Worm (Caenorhabditis elegans): ENCODE measurements around the gene mma-1.
A peak's percentile ranks its signal among the peaks of the same experiment; 100 is the strongest.

Gene mma-1

DNA sequence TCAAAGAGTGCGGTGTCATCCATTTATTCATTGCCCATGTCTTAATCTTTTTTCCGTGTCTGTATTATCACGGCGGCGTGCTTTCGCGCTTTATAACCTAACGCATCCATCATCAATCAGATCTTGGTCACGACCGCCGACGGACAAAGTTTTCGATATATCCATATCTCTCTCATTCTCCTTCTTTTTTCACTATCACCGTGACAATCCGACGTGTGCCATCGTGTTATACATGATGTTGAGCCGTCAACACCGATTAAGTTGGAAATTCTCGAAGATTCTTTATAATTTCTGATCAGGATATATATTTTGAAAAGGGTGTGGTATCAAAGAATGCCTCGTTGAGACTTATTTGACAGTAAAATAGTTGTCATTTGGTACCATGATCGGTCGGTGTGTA lies 39.2 kb downstream of the mma-1 start (continued):
- TF ChIP-seq nhr-10 (tag; optimal IDR thresholded peaks at IDR 0.05), result no peak
- no peak for TF ChIP-seq lir-3 (tag; optimal IDR thresholded peaks at IDR 0.05)
- no peak for TF ChIP-seq nhr-42 (GFP tag; IDR thresholded peaks at IDR 0.05)
- TF ChIP-seq set-16 (GFP tag; IDR thresholded peaks at IDR 0.05), result no peak
- no peak for TF ChIP-seq arid-1 (GFP tag; conservative IDR thresholded peaks at IDR 0.05)
- TF ChIP-seq hif-1 (tag; optimal IDR thresholded peaks at IDR 0.05), result no peak
- no peak for TF ChIP-seq nhr-25 (tag; optimal IDR thresholded peaks at IDR 0.05; ENCODE audit: borderline replicate concordance, insufficient read depth)
- no peak for TF ChIP-seq nhr-102 (tag; optimal IDR thresholded peaks at IDR 0.05)
- no peak for TF ChIP-seq lsy-2 (tag; optimal IDR thresholded peaks at IDR 0.05)
- no peak for TF ChIP-seq saeg-2 (GFP tag; IDR thresholded peaks at IDR 0.05)
- TF ChIP-seq vab-7 (GFP tag; IDR thresholded peaks at IDR 0.05), result no peak
- TF ChIP-seq ZK337.2 (GFP tag; IDR thresholded peaks at IDR 0.05), result no peak
- TF ChIP-seq dve-1 (tag; optimal IDR thresholded peaks at IDR 0.05; ENCODE audit: insufficient read depth), result no peak
- TF ChIP-seq Y5F2A.4 (GFP tag; optimal IDR thresholded peaks at IDR 0.05), result no peak
- peak; percentile 30 for TF ChIP-seq nhr-28 (tag; optimal IDR thresholded peaks at IDR 0.05)
- TF ChIP-seq F49E8.2 (tag; optimal IDR thresholded peaks at IDR 0.05; ENCODE audit: borderline replicate concordance), result no peak
- no peak for TF ChIP-seq nhr-6 (tag; optimal IDR thresholded peaks at IDR 0.05)
- TF ChIP-seq snpc-4 (tag; optimal IDR thresholded peaks at IDR 0.05), result no peak
- TF ChIP-seq ztf-7 (tag; optimal IDR thresholded peaks at IDR 0.05), result no peak
- TF ChIP-seq ZK546.5 (tag; optimal IDR thresholded peaks at IDR 0.05), result no peak

DNA sequence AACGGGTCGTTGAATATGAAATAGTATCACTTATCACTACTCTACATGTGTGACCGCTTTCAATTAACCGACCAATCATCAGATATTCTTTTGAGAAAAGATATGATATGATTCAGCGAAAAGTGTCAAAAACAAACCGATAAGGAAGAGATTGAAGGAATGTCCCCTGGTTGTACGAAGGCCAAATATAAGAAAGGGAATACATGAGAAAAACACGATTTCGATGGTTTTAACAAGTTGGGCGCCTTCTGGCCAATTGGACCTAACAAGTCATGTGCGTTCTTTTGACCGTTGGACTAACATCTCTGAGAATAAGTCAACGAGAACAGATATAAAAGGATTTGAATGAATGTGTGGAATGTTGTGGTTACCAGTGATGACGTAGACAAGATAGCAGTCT lies 40.2 kb downstream of the mma-1 start:
- TF ChIP-seq ama-1 (optimal IDR thresholded peaks at IDR 0.05), result peak; percentile 50
- TF ChIP-seq R02D3.7 (tag; optimal IDR thresholded peaks at IDR 0.05), result no peak
- no peak for TF ChIP-seq zag-1 (tag; optimal IDR thresholded peaks at IDR 0.05)
- peak; percentile 26 for TF ChIP-seq nhr-25 (tag; optimal IDR thresholded peaks at IDR 0.05; ENCODE audit: borderline replicate concordance, insufficient read depth)
- TF ChIP-seq nhr-28 (tag; optimal IDR thresholded peaks at IDR 0.05), result peak; percentile 10
- TF ChIP-seq hlh-30 (tag; optimal IDR thresholded peaks at IDR 0.05; ENCODE audit: insufficient read depth), result peak; percentile 42

DNA sequence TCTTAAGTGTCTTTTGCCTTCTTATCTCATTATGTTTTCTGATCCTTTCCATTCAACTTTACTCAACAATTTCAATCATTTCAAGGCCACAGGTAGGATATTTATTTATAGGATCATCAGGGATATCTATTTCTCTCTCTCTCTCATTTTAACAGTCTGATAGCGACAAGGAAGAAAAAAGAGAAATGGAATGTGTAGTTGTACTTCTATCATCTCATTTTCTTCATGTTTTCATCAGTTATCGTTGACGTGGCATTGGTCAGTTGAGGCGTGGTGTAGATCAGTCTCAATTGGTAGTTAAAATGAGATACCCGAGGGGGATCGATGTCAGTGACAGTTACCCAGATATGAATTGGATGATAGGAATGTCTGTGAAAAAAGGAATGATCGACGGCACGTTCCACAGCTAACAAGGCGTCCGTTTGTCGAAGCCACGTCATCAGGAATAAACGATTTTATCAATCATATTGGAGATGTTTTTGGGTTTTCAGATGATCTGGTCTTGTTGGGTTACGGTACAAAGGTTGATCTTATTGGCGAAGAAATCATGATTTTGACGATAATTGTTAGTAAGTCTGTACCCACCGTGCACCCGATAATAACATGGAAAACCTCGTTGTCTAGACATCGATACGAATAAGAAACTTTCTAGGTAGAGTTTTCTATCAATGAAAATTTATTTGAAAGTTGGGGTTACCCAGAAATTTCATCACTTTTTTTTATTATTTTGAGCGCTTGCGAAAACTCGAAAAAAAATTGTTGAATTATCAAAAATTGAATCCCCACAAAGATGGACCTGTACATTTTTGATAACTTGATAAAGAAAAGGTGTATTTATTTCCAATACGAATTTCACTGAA lies 41.7 kb downstream of the mma-1 start:
- TF ChIP-seq nhr-111 (GFP tag; optimal IDR thresholded peaks at IDR 0.05) (no peak), nhr-10 (tag; optimal IDR thresholded peaks at IDR 0.05) (no peak), mxl-3 (GFP tag; optimal IDR thresholded peaks at IDR 0.05) (peak; percentile 4), ctbp-1 (GFP tag; IDR thresholded peaks at IDR 0.05) (no peak), nhr-28 (tag; optimal IDR thresholded peaks at IDR 0.05) (peak; percentile 90), nhr-6 (tag; optimal IDR thresholded peaks at IDR 0.05) (peak; percentile 46), D1046.2 (GFP tag; IDR thresholded peaks at IDR 0.05) (no peak), Y105C5A.15 (GFP tag; IDR thresholded peaks at IDR 0.05) (no peak), tra-1 (GFP tag; IDR thresholded peaks at IDR 0.05) (no peak), Y75B8A.6 (GFP tag; IDR thresholded peaks at IDR 0.05) (no peak), hlh-30 (tag; optimal IDR thresholded peaks at IDR 0.05; ENCODE audit: insufficient read depth) (peak; percentile 37), ceh-62 (tag; optimal IDR thresholded peaks at IDR 0.05) (no peak), aha-1 (tag) (peak; percentile 45), vab-7 (GFP tag; IDR thresholded peaks at IDR 0.05) (no peak), nhr-11 (tag; optimal IDR thresholded peaks at IDR 0.05) (no peak), rbr-2 (tag; optimal IDR thresholded peaks at IDR 0.05) (no peak), spr-1 (tag; optimal IDR thresholded peaks at IDR 0.05) (no peak), Y5F2A.4 (GFP tag; optimal IDR thresholded peaks at IDR 0.05) (no peak), zag-1 (tag; optimal IDR thresholded peaks at IDR 0.05) (no peak), snpc-4 (tag; optimal IDR thresholded peaks at IDR 0.05) (no peak), mxl-2 (GFP tag; conservative IDR thresholded peaks at IDR 0.05) (no peak), aly-2 (tag; optimal IDR thresholded peaks at IDR 0.05) (no peak), ztf-7 (tag; optimal IDR thresholded peaks at IDR 0.05) (no peak), hlh-11 (tag; optimal IDR thresholded peaks at IDR 0.05) (peak; percentile 41), unc-39 (tag; optimal IDR thresholded peaks at IDR 0.05) (no peak), Y48G9A.11 (GFP tag; IDR thresholded peaks at IDR 0.05) (no peak), nhr-48 (tag; optimal IDR thresholded peaks at IDR 0.05) (peak; percentile 33), ama-1 (optimal IDR thresholded peaks at IDR 0.05) (peak; percentile 69), ceh-44 (GFP tag; IDR thresholded peaks at IDR 0.05) (no peak), ZK337.2 (GFP tag; IDR thresholded peaks at IDR 0.05) (no peak), lin-13 (GFP tag; optimal IDR thresholded peaks at IDR 0.05) (no peak), hif-1 (tag; optimal IDR thresholded peaks at IDR 0.05) (no peak), nhr-102 (tag; optimal IDR thresholded peaks at IDR 0.05) (no peak), gei-8 (GFP tag; optimal IDR thresholded peaks at IDR 0.05) (no peak)

Data from whole organism, L4 larva.